Fruit fly (Drosophila melanogaster) whole organism, prepupa: Measurements from ENCODE around the gene Tis11.

Source experiments
- CG10631 ChIP-seq: fragments of 200-800 bp; sonication (Bioruptor generic); optimal IDR thresholded peaks from 2 replicates; lab custom pipeline; 2016; ENCODE audit warnings: missing biosample characterization, missing genetic modification characterization
- CG11294 ChIP-seq: fragments of 200-800 bp; sonication (Bioruptor generic); IDR thresholded peaks from 2 replicates; pipeline ENCODE4 v1.3.6; 2022; ENCODE audit warnings: missing biosample characterization, missing genetic modification characterization
- CG11762 ChIP-seq: fragments of 200-800 bp; sonication (Bioruptor generic); optimal IDR thresholded peaks from 3 replicates; lab custom pipeline; 2016; ENCODE audit warnings: missing biosample characterization, missing genetic modification characterization; ENCODE audit not compliant: insufficient read depth
- CG11902 ChIP-seq: fragments of 200-800 bp; sonication (Bioruptor generic); optimal IDR thresholded peaks from 3 replicates; lab custom pipeline; 2016; ENCODE audit warnings: missing biosample characterization, missing genetic modification characterization
- CG15336 ChIP-seq: fragments of 200-800 bp; sonication (Bioruptor generic); IDR thresholded peaks from 2 replicates; pipeline ENCODE4 v1.3.6; 2022; ENCODE audit warnings: missing biosample characterization, missing genetic modification characterization
- CG16779 ChIP-seq: fragments of 200-800 bp; sonication (Bioruptor generic); optimal IDR thresholded peaks from 3 replicates; lab custom pipeline; 2017; ENCODE audit warnings: missing biosample characterization, mild to moderate bottlenecking, missing genetic modification characterization
- CG3032 ChIP-seq: fragments of 200-800 bp; optimal IDR thresholded peaks from 2 replicates; lab custom pipeline; 2019; ENCODE audit warnings: missing biosample characterization, mild to moderate bottlenecking, missing genetic modification characterization, moderate library complexity
- CG31627 ChIP-seq: fragments of 200-800 bp; sonication (Bioruptor generic); optimal IDR thresholded peaks from 3 replicates; lab custom pipeline; 2016; ENCODE audit warnings: missing biosample characterization, missing genetic modification characterization
- CG32006 ChIP-seq: fragments of 200-800 bp; sonication (Bioruptor generic); optimal IDR thresholded peaks from 3 replicates; lab custom pipeline; 2017; ENCODE audit warnings: missing biosample characterization, mild to moderate bottlenecking, missing genetic modification characterization
- CG34406 ChIP-seq: fragments of 200-800 bp; sonication (Bioruptor generic); optimal IDR thresholded peaks from 3 replicates; lab custom pipeline; 2016; ENCODE audit warnings: missing biosample characterization, missing genetic modification characterization
- CG3919 ChIP-seq: fragments of 200-800 bp; sonication (Bioruptor generic); optimal IDR thresholded peaks from 3 replicates; lab custom pipeline; 2016; ENCODE audit warnings: missing biosample characterization, missing genetic modification characterization
- CG4318 ChIP-seq: fragments of 200-800 bp; sonication (Bioruptor generic); optimal IDR thresholded peaks from 3 replicates; lab custom pipeline; 2017; ENCODE audit warnings: missing biosample characterization, mild to moderate bottlenecking, missing genetic modification characterization
- CG6163 ChIP-seq: fragments of 200-800 bp; sonication (Bioruptor generic); IDR thresholded peaks from 3 replicates; pipeline ENCODE4 v1.3.6; 2022; ENCODE audit warnings: missing biosample characterization, missing genetic modification characterization
- CG6276 ChIP-seq: fragments of 200-800 bp; sonication (Bioruptor generic); optimal IDR thresholded peaks from 2 replicates; lab custom pipeline; 2017; ENCODE audit warnings: missing biosample characterization, mild to moderate bottlenecking, missing genetic modification characterization
- CG6792 ChIP-seq: fragments of 200-800 bp; sonication (Bioruptor generic); optimal IDR thresholded peaks from 3 replicates; lab custom pipeline; 2016; ENCODE audit warnings: missing biosample characterization, missing genetic modification characterization
- CG6808 ChIP-seq: fragments of 200-800 bp; sonication (Bioruptor generic); optimal IDR thresholded peaks from 3 replicates; lab custom pipeline; 2017; ENCODE audit warnings: missing biosample characterization, missing genetic modification characterization, mild to moderate bottlenecking, moderate library complexity, missing genetic modification reagents
- CG7368 ChIP-seq: fragments of 200-800 bp; sonication (Bioruptor generic); optimal IDR thresholded peaks from 3 replicates; lab custom pipeline; 2016; ENCODE audit warnings: missing biosample characterization, missing genetic modification characterization
- CG8119 ChIP-seq: fragments of 200-800 bp; sonication (Bioruptor generic); IDR thresholded peaks from 3 replicates; pipeline ENCODE4 v1.3.6; 2022; ENCODE audit warnings: missing biosample characterization, missing genetic modification characterization
- CG8319 ChIP-seq: fragments of 200-800 bp; sonication (Bioruptor generic); optimal IDR thresholded peaks from 3 replicates; lab custom pipeline; 2016; ENCODE audit warnings: missing biosample characterization, missing genetic modification characterization
- CG8632 ChIP-seq: fragments of 200-800 bp; sonication (Bioruptor generic); optimal IDR thresholded peaks from 3 replicates; lab custom pipeline; 2016; ENCODE audit warnings: missing biosample characterization, missing genetic modification characterization
- CG9139 ChIP-seq: fragments of 200-800 bp; sonication (Bioruptor generic); optimal IDR thresholded peaks from 3 replicates; lab custom pipeline; 2017; ENCODE audit warnings: missing biosample characterization, mild to moderate bottlenecking, missing genetic modification characterization
- Eip75B ChIP-seq: fragments of 200-800 bp; sonication (Bioruptor generic); optimal IDR thresholded peaks from 3 replicates; lab custom pipeline; 2016; ENCODE audit warnings: missing biosample characterization, missing genetic modification characterization
- Eip78C ChIP-seq: fragments of 200-800 bp; sonication (Bioruptor generic); peaks from one replicate; lab custom pipeline; 2016; ENCODE audit warnings: missing biosample characterization, missing genetic modification characterization
- Ets21C ChIP-seq: fragments of 200-800 bp; sonication (Bioruptor generic); optimal IDR thresholded peaks from 3 replicates; lab custom pipeline; 2016; ENCODE audit warnings: missing biosample characterization, missing genetic modification characterization
- Gug ChIP-seq: fragments of 200-800 bp; sonication (Bioruptor generic); IDR thresholded peaks from 2 replicates; pipeline ENCODE4 v1.3.6; 2022; ENCODE audit warnings: missing biosample characterization, missing genetic modification characterization
- Hr38 ChIP-seq: sonication (Bioruptor generic); optimal IDR thresholded peaks from 2 replicates; lab custom pipeline; 2016; ENCODE audit warnings: missing biosample characterization, missing genetic modification characterization
- Hr39 ChIP-seq: fragments of 200-800 bp; sonication (Bioruptor generic); optimal IDR thresholded peaks from 2 replicates; lab custom pipeline; 2016; ENCODE audit warnings: missing biosample characterization, missing genetic modification characterization
- Hr4 ChIP-seq: fragments of 200-800 bp; sonication (Bioruptor generic); optimal IDR thresholded peaks from 3 replicates; lab custom pipeline; 2016; ENCODE audit warnings: missing biosample characterization, missing genetic modification characterization
- Met ChIP-seq: fragments of 200-800 bp; sonication (Bioruptor generic); optimal IDR thresholded peaks from 3 replicates; lab custom pipeline; 2016; ENCODE audit warnings: missing biosample characterization, missing genetic modification characterization
- OdsH ChIP-seq: fragments of 200-800 bp; sonication (Bioruptor generic); optimal IDR thresholded peaks from 3 replicates; lab custom pipeline; 2016; ENCODE audit warnings: missing biosample characterization, missing genetic modification characterization
- Sox102F ChIP-seq: fragments of 200-800 bp; sonication (Bioruptor generic); optimal IDR thresholded peaks from 2 replicates; lab custom pipeline; 2016; ENCODE audit warnings: missing biosample characterization, mild to moderate bottlenecking, missing genetic modification characterization
- Sox14 ChIP-seq: fragments of 200-800 bp; sonication (Bioruptor generic); optimal IDR thresholded peaks from 3 replicates; lab custom pipeline; 2016; ENCODE audit warnings: missing biosample characterization, missing genetic modification characterization
- Sox15 ChIP-seq: fragments of 200-800 bp; sonication (Bioruptor generic); optimal IDR thresholded peaks from 3 replicates; lab custom pipeline; 2016; ENCODE audit warnings: missing biosample characterization, missing genetic modification characterization
- acj6 ChIP-seq: fragments of 200-800 bp; sonication (Bioruptor generic); optimal IDR thresholded peaks from 3 replicates; lab custom pipeline; 2016; ENCODE audit warnings: missing biosample characterization, missing genetic modification characterization
- cyc ChIP-seq: fragments of 200-800 bp; sonication (Bioruptor generic); optimal IDR thresholded peaks from 3 replicates; lab custom pipeline; 2016; ENCODE audit warnings: missing biosample characterization, missing genetic modification characterization
- dac ChIP-seq: fragments of 200-800 bp; sonication (Bioruptor generic); optimal IDR thresholded peaks from 2 replicates; lab custom pipeline; 2017; ENCODE audit warnings: missing biosample characterization, mild to moderate bottlenecking, missing genetic modification characterization
- eg ChIP-seq: fragments of 200-800 bp; sonication (Bioruptor generic); IDR thresholded peaks from 3 replicates; pipeline ENCODE4 v1.3.6; 2022; ENCODE audit warnings: missing biosample characterization, missing genetic modification characterization
- esn ChIP-seq: fragments of 200-800 bp; sonication (Bioruptor generic); optimal IDR thresholded peaks from 2 replicates; lab custom pipeline; 2016; ENCODE audit warnings: missing biosample characterization, mild to moderate bottlenecking, missing genetic modification characterization, moderate library complexity
- fd59A ChIP-seq: fragments of 200-800 bp; sonication (Bioruptor generic); optimal IDR thresholded peaks from 2 replicates; lab custom pipeline; 2017; ENCODE audit warnings: missing biosample characterization, mild to moderate bottlenecking, missing genetic modification characterization, missing genetic modification reagents
- fd85E ChIP-seq: fragments of 200-800 bp; sonication (Bioruptor generic); optimal IDR thresholded peaks from 3 replicates; lab custom pipeline; 2016; ENCODE audit warnings: missing biosample characterization, missing genetic modification characterization
- fkh ChIP-seq: fragments of 200-800 bp; sonication (Bioruptor generic); optimal IDR thresholded peaks from 3 replicates; lab custom pipeline; 2017; ENCODE audit warnings: missing biosample characterization, mild to moderate bottlenecking, missing genetic modification characterization, moderate library complexity
- lz ChIP-seq: fragments of 200-800 bp; sonication (Bioruptor generic); optimal IDR thresholded peaks from 3 replicates; lab custom pipeline; 2016; ENCODE audit warnings: missing biosample characterization, missing genetic modification characterization
- pdm3 ChIP-seq: fragments of 200-800 bp; sonication (Bioruptor generic); optimal IDR thresholded peaks from 3 replicates; lab custom pipeline; 2016; ENCODE audit warnings: missing biosample characterization, missing genetic modification characterization
- salr ChIP-seq, 2 experiments: fragments of 200-800 bp; sonication (Bioruptor generic); optimal IDR thresholded peaks; 3 replicates each; lab custom pipeline; 2016 to 2018; ENCODE audit warnings: missing biosample characterization in 2 of 2, missing genetic modification characterization in 2 of 2, mild to moderate bottlenecking in 1 of 2
- ss ChIP-seq, 2 experiments: fragments of 200-800 bp; sonication (Bioruptor generic); optimal IDR thresholded peaks; 2 replicates in 1 of 2; 3 replicates in 1 of 2; lab custom pipeline; 2017 to 2018; ENCODE audit warnings: mild to moderate bottlenecking in 2 of 2, missing biosample characterization in 2 of 2, missing genetic modification characterization in 2 of 2, moderate library complexity in 1 of 2
- svp ChIP-seq: fragments of 200-800 bp; sonication (Bioruptor generic); peaks from one replicate; lab custom pipeline; 2016; ENCODE audit warnings: missing biosample characterization, missing genetic modification characterization
- topi ChIP-seq: fragments of 200-800 bp; sonication (Bioruptor generic); optimal IDR thresholded peaks from 3 replicates; lab custom pipeline; 2016; ENCODE audit warnings: missing biosample characterization, missing genetic modification characterization

The Tis11 gene

DNA sequence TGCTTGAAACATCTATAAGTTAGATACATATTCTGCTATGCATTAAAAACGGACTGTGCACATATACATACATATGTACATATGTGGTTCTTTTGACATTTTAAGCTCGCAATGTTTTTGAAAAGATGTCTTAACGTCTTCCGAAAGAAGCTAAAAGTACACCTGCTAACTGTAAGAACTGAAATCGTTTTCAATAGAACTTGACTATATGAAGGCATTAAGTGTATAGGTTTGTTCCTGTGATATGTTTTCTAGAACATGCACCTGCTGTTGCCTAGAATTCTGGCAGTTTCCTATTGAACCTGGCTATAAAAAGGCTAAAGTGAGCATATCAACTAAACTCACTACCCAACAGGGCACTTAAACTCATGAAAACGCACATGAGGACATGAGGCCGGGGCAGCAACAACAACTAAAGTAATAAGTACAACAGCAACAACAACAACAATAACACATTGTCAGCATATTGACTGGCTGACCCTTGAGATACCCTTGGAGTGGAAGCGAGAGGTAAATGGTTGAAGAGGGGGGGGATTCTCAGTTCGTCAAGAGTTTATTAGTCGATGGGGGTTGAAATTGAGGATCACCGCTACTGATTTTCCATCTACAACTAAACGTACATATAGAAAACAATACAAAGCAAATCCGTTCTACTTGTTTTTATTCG, 5.0 kb downstream of the Tis11 start:
- no peak for TF ChIP-seq CG6808 (GFP tag; lab: Kevin White, UChicago)
- TF ChIP-seq CG6276 (GFP tag; lab: Kevin White, UChicago), result no peak
- TF ChIP-seq Sox102F (GFP tag; lab: Kevin White, UChicago), result no peak
- TF ChIP-seq Ets21C, result no peak
- no peak for TF ChIP-seq Hr38 (GFP tag; lab: Kevin White, UChicago)
- TF ChIP-seq salr (GFP tag; optimal IDR thresholded peaks at IDR 0.05; lab: Kevin White, UChicago), result no peak
- no peak for TF ChIP-seq Sox14 (GFP tag; lab: Kevin White, UChicago)
- no peak for TF ChIP-seq CG3919 (GFP tag; lab: Kevin White, UChicago)
- TF ChIP-seq dac, result no peak
- TF ChIP-seq CG8632, result peak; percentile 5
- TF ChIP-seq Sox15, result no peak
- peak; percentile 50 for TF ChIP-seq Eip78C (GFP tag; lab: Kevin White, UChicago)
- peak; percentile 84 for TF ChIP-seq svp (GFP tag; lab: Kevin White, UChicago)
- TF ChIP-seq CG9139 (GFP tag; lab: Kevin White, UChicago), result no peak
- no peak for TF ChIP-seq Met (GFP tag; lab: Kevin White, UChicago)
- TF ChIP-seq fd85E, result no peak
- TF ChIP-seq CG31627 (GFP tag; lab: Kevin White, UChicago), result no peak
- no peak for TF ChIP-seq CG8119 (GFP tag; lab: Robert Waterston, UW)
- TF ChIP-seq CG7368 (GFP tag; lab: Kevin White, UChicago), result no peak
- TF ChIP-seq Eip75B (GFP tag; lab: Kevin White, UChicago), result no peak
- no peak for TF ChIP-seq acj6 (GFP tag; lab: Kevin White, UChicago)
- no peak for TF ChIP-seq fd59A (GFP tag; lab: Kevin White, UChicago)

DNA sequence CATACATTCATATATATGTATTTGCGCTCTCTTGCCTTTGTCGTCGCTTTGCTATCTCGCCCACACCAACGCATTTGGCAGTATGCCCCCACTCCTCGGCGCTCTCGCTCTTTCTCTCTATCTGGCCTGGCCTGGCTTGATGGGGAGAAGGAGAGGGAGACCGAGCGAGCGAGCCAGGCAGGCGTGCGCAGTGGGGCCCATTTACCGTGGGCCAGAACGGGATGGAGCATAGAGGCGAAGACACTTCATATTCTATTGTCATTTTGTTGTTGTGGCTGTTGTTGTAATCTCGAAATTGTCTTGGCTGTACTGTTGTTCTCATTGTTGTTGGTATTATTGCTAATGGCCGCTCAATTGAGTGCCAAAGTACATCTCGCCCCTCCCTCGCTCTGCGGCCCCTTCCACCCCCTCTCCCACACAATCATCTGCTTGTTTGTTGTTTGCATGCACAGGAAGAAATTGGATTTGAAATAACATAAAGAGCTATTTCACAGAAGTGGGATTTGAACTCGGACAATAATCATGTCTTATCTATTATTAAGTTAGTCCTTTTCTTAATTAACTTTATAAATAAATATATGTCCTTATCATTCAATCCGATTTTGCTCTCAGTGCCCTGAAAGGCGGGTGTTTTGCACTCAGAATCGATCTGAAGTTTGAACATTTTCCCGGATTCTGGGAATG, 6.0 kb downstream of the Tis11 start:
- TF ChIP-seq topi (GFP tag; lab: Kevin White, UChicago), result peak; percentile 89
- TF ChIP-seq fd85E, result peak; percentile 4
- TF ChIP-seq CG6792, result peak; percentile 84
- peak; percentile 86 for TF ChIP-seq CG8632
- peak; percentile 82 for TF ChIP-seq lz (GFP tag; lab: Kevin White, UChicago)
- peak; percentile 87 for TF ChIP-seq CG6808 (GFP tag; lab: Kevin White, UChicago)
- TF ChIP-seq CG34406 (GFP tag; lab: Kevin White, UChicago), result peak; percentile 83
- peak; percentile 63 for TF ChIP-seq CG8319 (GFP tag; lab: Kevin White, UChicago)
- TF ChIP-seq CG11762 (GFP tag; lab: Kevin White, UChicago), result peak; percentile 78
- peak; percentile 94 for TF ChIP-seq CG6163 (GFP tag; lab: Robert Waterston, UW)
- TF ChIP-seq ss (GFP tag; optimal IDR thresholded peaks at IDR 0.05; lab: Kevin White, UChicago), result peak; percentile 72 to 86
- peak; percentile 87 for TF ChIP-seq CG3032 (tag; lab: Kevin White, UChicago)
- TF ChIP-seq Eip78C (GFP tag; lab: Kevin White, UChicago), result peak; percentile 94
- peak; percentile 83 for TF ChIP-seq CG4318 (GFP tag; lab: Kevin White, UChicago)
- TF ChIP-seq CG10631 (GFP tag; lab: Kevin White, UChicago), result peak; percentile 93
- peak; percentile 94 for TF ChIP-seq CG32006 (GFP tag; lab: Kevin White, UChicago)
- peak; percentile 74 for TF ChIP-seq Hr4 (GFP tag; lab: Kevin White, UChicago)
- peak; percentile 77 for TF ChIP-seq dac
- peak; percentile 93 for TF ChIP-seq CG8119 (GFP tag; lab: Robert Waterston, UW)
- TF ChIP-seq CG3919 (GFP tag; lab: Kevin White, UChicago), result peak; percentile 88
- TF ChIP-seq CG16779 (tag; lab: Kevin White, UChicago), result peak; percentile 74
- TF ChIP-seq CG31627 (GFP tag; lab: Kevin White, UChicago), result peak; percentile 80
- peak; percentile 79 for TF ChIP-seq fd59A (GFP tag; lab: Kevin White, UChicago)
- peak; percentile 97 for TF ChIP-seq eg (GFP tag; lab: Robert Waterston, UW)
- TF ChIP-seq Sox102F (GFP tag; lab: Kevin White, UChicago), result peak; percentile 80
- peak; percentile 88 for TF ChIP-seq OdsH (GFP tag; lab: Kevin White, UChicago)
- TF ChIP-seq CG11294 (GFP tag; lab: Robert Waterston, UW), result peak; percentile 91
- peak; percentile 82 for TF ChIP-seq cyc (GFP tag; lab: Kevin White, UChicago)
- peak; percentile 83 for TF ChIP-seq Met (GFP tag; lab: Kevin White, UChicago)
- peak; percentile 86 for TF ChIP-seq CG6276 (GFP tag; lab: Kevin White, UChicago)
- peak; percentile 96 for TF ChIP-seq fkh (GFP tag; lab: Kevin White, UChicago)
- TF ChIP-seq CG11902 (GFP tag; lab: Kevin White, UChicago), result peak; percentile 73
- peak; percentile 88 for TF ChIP-seq esn (GFP tag; lab: Kevin White, UChicago)
- TF ChIP-seq Hr39 (GFP tag; lab: Kevin White, UChicago), result peak; percentile 78
- TF ChIP-seq pdm3, result peak; percentile 84
- TF ChIP-seq Gug (GFP tag; lab: Robert Waterston, UW), result peak; percentile 95
- TF ChIP-seq CG15336 (GFP tag; lab: Robert Waterston, UW), result peak; percentile 94
- TF ChIP-seq Sox14 (GFP tag; lab: Kevin White, UChicago), result peak; percentile 63
